Fruit fly (Drosophila melanogaster): Measurements from ENCODE around the gene CG15892.

Gene CG15892

dm6 chrX:6287842-6288241, 6.3 kb downstream of the CG15892 start, which contains the start of the genes Top3beta and wuho (continued):
- TF ChIP-seq otp (GFP tag; IDR thresholded peaks at IDR 0.05), result no peak
- TF ChIP-seq wek (GFP tag; optimal IDR thresholded peaks at IDR 0.05), result peak; percentile 81
- TF ChIP-seq CG6254 (GFP tag; optimal IDR thresholded peaks at IDR 0.05), result no peak
- TF ChIP-seq sna (GFP tag; IDR thresholded peaks at IDR 0.05; ENCODE audit: partially characterized antibody), result peak; percentile 70
- TF ChIP-seq Lim3 (GFP tag; IDR thresholded peaks at IDR 0.05), result no peak
- no peak for TF ChIP-seq CG1024 (GFP tag; IDR thresholded peaks at IDR 0.05)
- no peak for TF ChIP-seq Ada2b (GFP tag; IDR thresholded peaks at IDR 0.05)
- TF ChIP-seq cwo (GFP tag; optimal IDR thresholded peaks at IDR 0.05), result no peak
- TF ChIP-seq CG3163 (GFP tag; optimal IDR thresholded peaks at IDR 0.05), result peak; percentile 61
- TF ChIP-seq p53 (GFP tag; optimal IDR thresholded peaks at IDR 0.05), result peak; percentile 71
- no peak for TF ChIP-seq CG9609 (GFP tag; optimal IDR thresholded peaks at IDR 0.05)
- peak; percentile 23 for TF ChIP-seq Elba2 (GFP tag; optimal IDR thresholded peaks at IDR 0.05)
- TF ChIP-seq CG2712 (tag; optimal IDR thresholded peaks at IDR 0.05), result peak; percentile 55
- no peak for TF ChIP-seq CG17568 (GFP tag; optimal IDR thresholded peaks at IDR 0.05)
- TF ChIP-seq ara (GFP tag; IDR thresholded peaks at IDR 0.05), result no peak
- TF ChIP-seq CG10431 (GFP tag; optimal IDR thresholded peaks at IDR 0.05), result no peak
- no peak for TF ChIP-seq CG15073 (GFP tag; optimal IDR thresholded peaks at IDR 0.05)
- TF ChIP-seq CG16813 (GFP tag; IDR thresholded peaks at IDR 0.05; ENCODE audit: partially characterized antibody), result peak; percentile 62; the same call in 2 of the 3 replicates
- TF ChIP-seq cato (GFP tag; optimal IDR thresholded peaks at IDR 0.05; ENCODE audit: borderline replicate concordance), result no peak
- peak; percentile 93 for TF ChIP-seq YL-1 (GFP tag; optimal IDR thresholded peaks at IDR 0.05)
- no peak for TF ChIP-seq CG32772 (GFP tag; IDR thresholded peaks at IDR 0.05)
- no peak for TF ChIP-seq Neu2 (GFP tag; optimal IDR thresholded peaks at IDR 0.05; ENCODE audit: borderline replicate concordance)
- no peak for TF ChIP-seq z (GFP tag; IDR thresholded peaks at IDR 0.05)
- TF ChIP-seq tio (GFP tag; optimal IDR thresholded peaks at IDR 0.05), result no peak
- TF ChIP-seq Gsc (GFP tag; IDR thresholded peaks at IDR 0.05), result no peak
- no peak for TF ChIP-seq CG15011 (GFP tag; optimal IDR thresholded peaks at IDR 0.05)
- TF ChIP-seq schlank (tag; optimal IDR thresholded peaks at IDR 0.05), result no peak
- TF ChIP-seq grn (GFP tag; optimal IDR thresholded peaks at IDR 0.05), result peak; percentile 100
- peak; percentile 23 for TF ChIP-seq twi (tag; optimal IDR thresholded peaks at IDR 0.05)
- TF ChIP-seq CG2202 (tag; optimal IDR thresholded peaks at IDR 0.05), result no peak
- no peak for TF ChIP-seq TFAM (GFP tag; optimal IDR thresholded peaks at IDR 0.05)
- peak; percentile 93 for TF ChIP-seq sd (tag; optimal IDR thresholded peaks at IDR 0.05)
- no peak for TF ChIP-seq CG11696 (GFP tag; IDR thresholded peaks at IDR 0.05)
- TF ChIP-seq Fer3 (tag; optimal IDR thresholded peaks at IDR 0.05), result peak; percentile 15
- TF ChIP-seq CG34224 (GFP tag; IDR thresholded peaks at IDR 0.05; ENCODE audit: partially characterized antibody), result peak; percentile 71
- no peak for TF ChIP-seq nau (GFP tag; optimal IDR thresholded peaks at IDR 0.05)
- no peak; the same call in 1 of the 2 replicates for TF ChIP-seq CG14014 (GFP tag; IDR thresholded peaks at IDR 0.05)
- TF ChIP-seq odd (GFP tag; optimal IDR thresholded peaks at IDR 0.05), result no peak
- peak; percentile 99 for TF ChIP-seq gfzf (GFP tag; optimal IDR thresholded peaks at IDR 0.05)
- TF ChIP-seq CG1647 (GFP tag; optimal IDR thresholded peaks at IDR 0.05), result no peak
- peak; percentile 59 for TF ChIP-seq CG3995 (GFP tag; optimal IDR thresholded peaks at IDR 0.05)
- TF ChIP-seq sim (GFP tag; IDR thresholded peaks at IDR 0.05), result no peak
- TF ChIP-seq ash1 (GFP tag; optimal IDR thresholded peaks at IDR 0.05), result peak; percentile 62
- peak; percentile 26 for TF ChIP-seq CG7271 (tag; optimal IDR thresholded peaks at IDR 0.05)
- TF ChIP-seq CG8281 (tag; optimal IDR thresholded peaks at IDR 0.05), result no peak
- peak; percentile 95 for TF ChIP-seq CG12659 (GFP tag; optimal IDR thresholded peaks at IDR 0.05)
- peak; percentile 20 for TF ChIP-seq gcm2 (GFP tag; optimal IDR thresholded peaks at IDR 0.05)
- TF ChIP-seq CG14441 (GFP tag; IDR thresholded peaks at IDR 0.05), result 0 out of 2 replicates have a peak, but pooled peaks have one; percentile 4
- peak; percentile 10 for TF ChIP-seq salm (tag; optimal IDR thresholded peaks at IDR 0.05)
- TF ChIP-seq H2.0 (GFP tag; IDR thresholded peaks at IDR 0.05), result no peak
- TF ChIP-seq hbn (GFP tag; IDR thresholded peaks at IDR 0.05; ENCODE audit: partially characterized antibody), result peak; percentile 63; the same call in 1 of the 2 replicates
